Fruit fly (Drosophila melanogaster) S2 (cell line): ENCODE data around the gene CG31606.
A peak's percentile ranks its signal among the peaks of the same experiment; 100 is the strongest.

Source experiments
- CG8478 ChIP-seq: fragments of >200 bp; optimal IDR thresholded peaks from 2 replicates; lab custom pipeline; 2018
- CTCF ChIP-seq, 2 experiments: fragments of >200 bp; optimal IDR thresholded peaks; 2 replicates each; lab custom pipeline; 2018

DNA sequence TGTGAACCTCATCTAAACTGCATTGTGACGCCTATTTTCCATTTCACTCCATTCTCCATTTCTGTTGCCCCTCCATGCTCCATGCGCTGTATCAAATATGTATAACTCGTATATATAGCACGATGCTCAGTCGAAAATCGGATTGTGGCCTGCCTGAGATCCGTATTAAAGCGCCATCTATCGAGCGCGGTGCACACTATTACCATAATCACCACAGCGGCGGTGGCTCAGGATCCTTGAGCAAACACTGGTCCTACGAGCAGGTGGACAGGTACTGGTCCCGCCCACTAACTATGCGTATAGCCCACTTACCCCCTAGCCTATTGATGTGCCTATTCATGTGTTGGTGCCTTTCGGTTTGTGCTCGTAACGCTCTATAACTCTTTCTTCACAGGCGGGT, 37.6 kb downstream of the CG31606 start:
- no peak for TF ChIP-seq CG8478 (lab: Kevin White, UChicago)
- peak; percentile 82 to 90 for TF ChIP-seq CTCF (optimal IDR thresholded peaks at IDR 0.05; lab: Kevin White, UChicago)
